Worm (Caenorhabditis elegans): ENCODE data around the gene C08F11.10.

- TF ChIP-seq pes-1 (GFP tag; IDR thresholded peaks at IDR 0.05), result no peak
- TF ChIP-seq hnd-1 (tag; optimal IDR thresholded peaks at IDR 0.05), result no peak
- TF ChIP-seq tbx-37 (GFP tag; conservative IDR thresholded peaks at IDR 0.05), result no peak
- TF ChIP-seq ama-1 (optimal IDR thresholded peaks at IDR 0.05), result no peak
Observed at ce11 chrIV:13623533-13623932, 25.5 kb downstream of the C08F11.10 start, which contains the start of gene C08F11.1.

All from whole organism, early embryonic.